Fruit fly (Drosophila melanogaster) whole organism, embryonic: ENCODE measurements around the gene CG42525.

Experiments
- CG10321 ChIP-seq: fragments of 200-800 bp; sonication (Bioruptor generic); IDR thresholded peaks from 2 replicates; pipeline ENCODE4 v1.3.6; 2022; ENCODE audit warnings: missing biosample characterization, missing genetic modification characterization
- CG11560 ChIP-seq: fragments of 200-800 bp; sonication (Bioruptor generic); IDR thresholded peaks from 3 replicates; pipeline ENCODE4 v1.3.6; 2022; ENCODE audit warnings: missing biosample characterization, missing genetic modification characterization
- CG11696 ChIP-seq: fragments of 200-800 bp; sonication (Bioruptor generic); IDR thresholded peaks from 2 replicates; pipeline ENCODE4 v1.3.6; 2022; ENCODE audit warnings: missing biosample characterization, missing genetic modification characterization
- CG12104 ChIP-seq: fragments of 200-800 bp; sonication (Bioruptor generic); optimal IDR thresholded peaks from 3 replicates; lab custom pipeline; 2016; ENCODE audit warnings: missing biosample characterization, missing genetic modification characterization
- CG12219 ChIP-seq: fragments of 200-800 bp; sonication (Bioruptor generic); optimal IDR thresholded peaks from 3 replicates; lab custom pipeline; 2018; ENCODE audit warnings: missing biosample characterization, mild to moderate bottlenecking, missing genetic modification characterization
- CG13775 ChIP-seq: fragments of 200-800 bp; sonication (Bioruptor generic); optimal IDR thresholded peaks from 3 replicates; lab custom pipeline; 2017; ENCODE audit warnings: missing biosample characterization, mild to moderate bottlenecking, missing genetic modification characterization
- CG13894 ChIP-seq: fragments of 200-800 bp; sonication (Bioruptor generic); optimal IDR thresholded peaks from 3 replicates; lab custom pipeline; 2018; ENCODE audit warnings: missing biosample characterization, mild to moderate bottlenecking, missing genetic modification characterization, moderate library complexity
- CG17361 ChIP-seq: fragments of 200-800 bp; sonication (Bioruptor generic); IDR thresholded peaks from 3 replicates; pipeline ENCODE4 v1.3.6; 2022; ENCODE audit warnings: missing biosample characterization, missing genetic modification characterization
- CG31224 ChIP-seq: fragments of 200-800 bp; sonication (Bioruptor generic); IDR thresholded peaks from 2 replicates; pipeline ENCODE4 v1.3.6; 2022; ENCODE audit warnings: missing biosample characterization, missing genetic modification characterization
- CG33213 ChIP-seq: fragments of 200-800 bp; sonication (Bioruptor generic); optimal IDR thresholded peaks from 3 replicates; lab custom pipeline; 2016; ENCODE audit warnings: missing biosample characterization, missing genetic modification characterization
- CG33557 ChIP-seq: fragments of 200-800 bp; sonication (Bioruptor generic); optimal IDR thresholded peaks from 2 replicates; lab custom pipeline; 2019; ENCODE audit warnings: missing biosample characterization, mild to moderate bottlenecking, missing genetic modification characterization, moderate library complexity
- CG34224 ChIP-seq: fragments of 200-800 bp; sonication (Bioruptor generic); IDR thresholded peaks from 3 replicates; pipeline ENCODE4 v1.3.6; 2022; ENCODE audit warnings: missing biosample characterization, missing genetic modification characterization; ENCODE audit not compliant: partially characterized antibody
- CG3995 ChIP-seq: fragments of 200-800 bp; sonication (Bioruptor generic); optimal IDR thresholded peaks from 3 replicates; lab custom pipeline; 2016; ENCODE audit warnings: missing biosample characterization, missing genetic modification characterization
- CG7839 ChIP-seq: fragments of 200-800 bp; sonication (Bioruptor generic); optimal IDR thresholded peaks from 3 replicates; lab custom pipeline; 2018; ENCODE audit warnings: missing biosample characterization, mild to moderate bottlenecking, missing genetic modification characterization, moderate library complexity
- CG8290 ChIP-seq, 3 experiments: fragments of 200-800 bp; sonication (Bioruptor generic); optimal IDR thresholded peaks; 2 replicates each; lab custom pipeline; 2016 to 2019; ENCODE audit warnings: missing biosample characterization in 3 of 3, missing genetic modification characterization in 3 of 3, mild to moderate bottlenecking in 2 of 3, moderate library complexity in 1 of 3
- CkIIα-i1 ChIP-seq: fragments of 200-800 bp; sonication (Bioruptor generic); IDR thresholded peaks from 2 replicates; pipeline ENCODE4 v1.3.6; 2022; ENCODE audit warnings: missing biosample characterization, missing genetic modification characterization
- D19A ChIP-seq: fragments of 200-800 bp; optimal IDR thresholded peaks from 3 replicates; lab custom pipeline; 2019; ENCODE audit warnings: missing biosample characterization, mild to moderate bottlenecking, missing genetic modification characterization, moderate library complexity
- Dip3 ChIP-seq: fragments of 200-800 bp; sonication (Bioruptor generic); optimal IDR thresholded peaks from 3 replicates; lab custom pipeline; 2016; ENCODE audit warnings: missing biosample characterization, missing genetic modification characterization
- Ets97D ChIP-seq: fragments of 200-800 bp; sonication (Bioruptor generic); optimal IDR thresholded peaks from 3 replicates; lab custom pipeline; 2016; ENCODE audit warnings: missing biosample characterization, missing genetic modification characterization
- HLH4C ChIP-seq: fragments of 200-800 bp; sonication (Bioruptor generic); IDR thresholded peaks from 3 replicates; pipeline ENCODE4 v1.3.6; 2022; ENCODE audit warnings: missing biosample characterization, missing genetic modification characterization; ENCODE audit not compliant: partially characterized antibody
- HLH54F ChIP-seq: fragments of 200-800 bp; sonication (Bioruptor generic); optimal IDR thresholded peaks from 3 replicates; lab custom pipeline; 2016; ENCODE audit warnings: missing biosample characterization, missing genetic modification characterization
- HmgZ ChIP-seq: fragments of 200-800 bp; sonication (Bioruptor generic); optimal IDR thresholded peaks from 2 replicates; lab custom pipeline; 2018; ENCODE audit warnings: missing biosample characterization, mild to moderate bottlenecking, missing genetic modification characterization
- MESR4 ChIP-seq: fragments of 200-800 bp; sonication (Bioruptor generic); optimal IDR thresholded peaks from 2 replicates; lab custom pipeline; 2018; ENCODE audit warnings: missing biosample characterization, mild to moderate bottlenecking, missing genetic modification characterization, moderate library complexity
- MTF-1 ChIP-seq: fragments of 200-800 bp; sonication (Bioruptor generic); optimal IDR thresholded peaks from 2 replicates; lab custom pipeline; 2018; ENCODE audit warnings: missing biosample characterization, mild to moderate bottlenecking, missing genetic modification characterization, borderline replicate concordance
- NFAT ChIP-seq: fragments of 200-800 bp; sonication (Bioruptor generic); IDR thresholded peaks from 2 replicates; pipeline ENCODE4 v1.3.6; 2022; ENCODE audit warnings: missing biosample characterization, missing genetic modification characterization
- Nf-YB ChIP-seq: fragments of 200-800 bp; sonication (Bioruptor generic); optimal IDR thresholded peaks from 3 replicates; lab custom pipeline; 2019; ENCODE audit warnings: missing biosample characterization, mild to moderate bottlenecking, missing genetic modification characterization, moderate library complexity
- Rfx ChIP-seq: fragments of 200-800 bp; sonication (Bioruptor generic); IDR thresholded peaks from 2 replicates; pipeline ENCODE4 v1.3.6; 2022; ENCODE audit warnings: missing biosample characterization, missing genetic modification characterization
- Rx ChIP-seq: fragments of 200-800 bp; sonication (Bioruptor generic); IDR thresholded peaks from 2 replicates; pipeline ENCODE4 v1.3.6; 2022; ENCODE audit warnings: missing biosample characterization, missing genetic modification characterization
- Scr ChIP-seq: fragments of 200-800 bp; sonication (Bioruptor generic); IDR thresholded peaks from 2 replicates; pipeline ENCODE4 v1.3.6; 2022; ENCODE audit warnings: missing biosample characterization, missing genetic modification characterization; ENCODE audit not compliant: partially characterized antibody
- Stat92E ChIP-seq, 3 experiments: fragments of >200 bp in 2 of 3; fragments of 200-800 bp in 1 of 3; sonication (Bioruptor generic) in 1 of 3; optimal IDR thresholded peaks; 2 replicates each; lab custom pipeline; 2017 to 2019; ENCODE audit warnings: missing biosample characterization in 3 of 3, missing genetic modification characterization in 3 of 3, mild to moderate bottlenecking in 1 of 3, moderate library complexity in 1 of 3
- TFAM ChIP-seq: fragments of 200-800 bp; sonication (Bioruptor generic); optimal IDR thresholded peaks from 2 replicates; lab custom pipeline; 2017; ENCODE audit warnings: missing biosample characterization, missing genetic modification characterization, inconsistent platforms
- ab ChIP-seq: fragments of 200-800 bp; sonication (Bioruptor generic); optimal IDR thresholded peaks from 2 replicates; lab custom pipeline; 2016; ENCODE audit warnings: missing biosample characterization, missing genetic modification characterization
- al ChIP-seq: fragments of 200-800 bp; sonication (Bioruptor generic); IDR thresholded peaks from 2 replicates; pipeline ENCODE4 v1.3.6; 2022; ENCODE audit warnings: missing biosample characterization, missing genetic modification characterization
- ato ChIP-seq: fragments of 200-800 bp; sonication (Bioruptor generic); IDR thresholded peaks from 2 replicates; pipeline ENCODE4 v1.3.6; 2022; ENCODE audit warnings: missing biosample characterization, missing genetic modification characterization; ENCODE audit not compliant: partially characterized antibody
- chinmo ChIP-seq: fragments of 200-800 bp; sonication (Bioruptor generic); IDR thresholded peaks from 4 replicates; pipeline ENCODE4 v1.3.6; 2022; ENCODE audit warnings: missing biosample characterization, missing genetic modification characterization; ENCODE audit not compliant: partially characterized antibody
- ci ChIP-seq: fragments of 200-800 bp; sonication (Bioruptor generic); IDR thresholded peaks from 3 replicates; pipeline ENCODE4 v1.3.6; 2022; ENCODE audit warnings: missing biosample characterization, missing genetic modification characterization
- crc ChIP-seq: fragments of 200-800 bp; sonication (Bioruptor generic); optimal IDR thresholded peaks from 2 replicates; lab custom pipeline; 2016; ENCODE audit warnings: missing biosample characterization, missing genetic modification characterization
- gfzf ChIP-seq: fragments of 200-800 bp; sonication (Bioruptor generic); optimal IDR thresholded peaks from 2 replicates; lab custom pipeline; 2016; ENCODE audit warnings: missing biosample characterization, mild to moderate bottlenecking, missing genetic modification characterization, moderate library complexity
- gro ChIP-seq: fragments of 200-800 bp; sonication (Bioruptor generic); optimal IDR thresholded peaks from 2 replicates; lab custom pipeline; 2016; ENCODE audit warnings: missing biosample characterization, missing genetic modification characterization
- gsb-n ChIP-seq: fragments of 200-800 bp; sonication (Bioruptor generic); optimal IDR thresholded peaks from 3 replicates; lab custom pipeline; 2018; ENCODE audit warnings: missing biosample characterization, mild to moderate bottlenecking, missing genetic modification characterization
- h ChIP-seq: fragments of >200 bp; optimal IDR thresholded peaks from 2 replicates; lab custom pipeline; 2017
- lbe ChIP-seq: fragments of 200-800 bp; sonication (Bioruptor generic); optimal IDR thresholded peaks from 2 replicates; lab custom pipeline; 2016; ENCODE audit warnings: missing biosample characterization, mild to moderate bottlenecking, missing genetic modification characterization
- mirr ChIP-seq: fragments of 200-800 bp; sonication (Bioruptor generic); optimal IDR thresholded peaks from 3 replicates; lab custom pipeline; 2018; ENCODE audit warnings: missing biosample characterization, mild to moderate bottlenecking, missing genetic modification characterization
- pho ChIP-seq: fragments of 200-800 bp; sonication (Bioruptor generic); optimal IDR thresholded peaks from 2 replicates; lab custom pipeline; 2016; ENCODE audit warnings: missing biosample characterization, missing genetic modification characterization
- prd ChIP-seq, 3 experiments: fragments of >200 bp in 2 of 3; fragments of 200-800 bp in 1 of 3; sonication (Bioruptor generic) in 1 of 3; optimal IDR thresholded peaks in 2 of 3; IDR thresholded peaks in 1 of 3; 2 replicates in 2 of 3; 3 replicates in 1 of 3; pipeline versions ENCODE4 v1.3.6 to Lab custom; 2017 to 2022; ENCODE audit warnings: missing biosample characterization in 1 of 3, missing genetic modification characterization in 1 of 3
- ro ChIP-seq: fragments of 200-800 bp; sonication (Bioruptor generic); IDR thresholded peaks from 2 replicates; pipeline ENCODE4 v1.3.6; 2022; ENCODE audit warnings: missing biosample characterization, missing genetic modification characterization
- schlank ChIP-seq: fragments of 200-800 bp; sonication (Bioruptor generic); optimal IDR thresholded peaks from 2 replicates; lab custom pipeline; 2018; ENCODE audit warnings: missing biosample characterization, mild to moderate bottlenecking, missing genetic modification characterization
- tll ChIP-seq, 2 experiments: fragments of 200-800 bp in 1 of 2; fragments of >200 bp in 1 of 2; sonication (Bioruptor generic) in 1 of 2; optimal IDR thresholded peaks; 2 replicates each; lab custom pipeline; 2017 to 2019; ENCODE audit warnings: missing biosample characterization in 2 of 2, missing genetic modification characterization in 2 of 2, mild to moderate bottlenecking in 1 of 2, moderate library complexity in 1 of 2

The CG42525 gene

dm6 chr3L:3142516-3143382 is 46.8 kb downstream of the CG42525 start (continued):
- TF ChIP-seq chinmo (GFP tag; lab: Robert Waterston, UW) (0 out of 4 replicates have a peak, but pooled peaks have one; percentile 58), mirr (GFP tag; lab: Kevin White, UChicago) (peak; percentile 49), prd (optimal IDR thresholded peaks at IDR 0.05; lab: Kevin White, UChicago) (no peak), prd (GFP tag; IDR thresholded peaks at IDR 0.05; lab: Robert Waterston, UW) (no peak), CkIIα-i1 (no peak), h (lab: Kevin White, UChicago) (no peak), ci (peak; percentile 9; the same call in 1 of the 3 replicates), Dip3 (no peak), CG31224 (GFP tag; lab: Robert Waterston, UW) (no peak), Nf-YB (no peak), CG11560 (no peak), CG12219 (no peak), ato (GFP tag; lab: Robert Waterston, UW) (no peak), CG34224 (GFP tag; lab: Robert Waterston, UW) (peak; percentile 38; the same call in 1 of the 3 replicates), CG12104 (GFP tag; lab: Kevin White, UChicago) (no peak), CG13894 (tag; lab: Kevin White, UChicago) (peak; percentile 19), MESR4 (GFP tag; lab: Kevin White, UChicago) (peak; percentile 73), HmgZ (peak; percentile 5), Rx (GFP tag; lab: Robert Waterston, UW) (0 out of 2 replicates have a peak, but pooled peaks have one; percentile 14), gro (GFP tag; lab: Kevin White, UChicago) (no peak), D19A (tag; lab: Kevin White, UChicago) (no peak), crc (no peak), HLH4C (GFP tag; lab: Robert Waterston, UW) (0 out of 3 replicates have a peak, but pooled peaks have one; percentile 16), gsb-n (tag; lab: Kevin White, UChicago) (no peak), Rfx (GFP tag; lab: Robert Waterston, UW) (no peak)

dm6 chr3L:3141411-3141810 is 48.1 kb downstream of the CG42525 start:
- no peak for TF ChIP-seq CG17361 (GFP tag; lab: Robert Waterston, UW)
- TF ChIP-seq Ets97D = no peak
- TF ChIP-seq NFAT = no peak
- TF ChIP-seq CG3995 (GFP tag; lab: Kevin White, UChicago) = no peak
- no peak for TF ChIP-seq al (GFP tag; lab: Robert Waterston, UW)
- no peak for TF ChIP-seq tll (GFP tag; optimal IDR thresholded peaks at IDR 0.05; lab: Kevin White, UChicago)
- no peak for TF ChIP-seq schlank (tag; lab: Kevin White, UChicago)
- TF ChIP-seq CG11696 (GFP tag; lab: Robert Waterston, UW) = no peak
- peak; percentile 91 for TF ChIP-seq CG33557 (GFP tag; lab: Kevin White, UChicago)
- TF ChIP-seq CG33213 (GFP tag; lab: Kevin White, UChicago) = no peak
- TF ChIP-seq gfzf (GFP tag; lab: Kevin White, UChicago) = no peak
- TF ChIP-seq pho (GFP tag; lab: Kevin White, UChicago) = no peak
- TF ChIP-seq CG10321 (GFP tag; lab: Robert Waterston, UW) = no peak
- no peak for TF ChIP-seq ro
- TF ChIP-seq MTF-1 (GFP tag; lab: Kevin White, UChicago) = peak; percentile 10
- no peak for TF ChIP-seq HLH54F (GFP tag; lab: Kevin White, UChicago)
- TF ChIP-seq Scr = no peak
- TF ChIP-seq lbe (GFP tag; lab: Kevin White, UChicago) = no peak
- no peak for TF ChIP-seq D19A (tag; lab: Kevin White, UChicago)
- no peak for TF ChIP-seq CG8290 (GFP tag; optimal IDR thresholded peaks at IDR 0.05; lab: Kevin White, UChicago)
- TF ChIP-seq CG8290 (tag; optimal IDR thresholded peaks at IDR 0.05; lab: Kevin White, UChicago) = peak in 1 of 2 experiments; percentile 38
- TF ChIP-seq ab (GFP tag; lab: Kevin White, UChicago) = no peak
- no peak for TF ChIP-seq Stat92E (GFP tag; optimal IDR thresholded peaks at IDR 0.05; lab: Kevin White, UChicago)
- TF ChIP-seq CG7839 = no peak
- no peak for TF ChIP-seq TFAM (GFP tag; lab: Kevin White, UChicago)
- TF ChIP-seq CG13775 (GFP tag; lab: Kevin White, UChicago) = no peak
